Fruit fly (Drosophila melanogaster): ENCODE data around the gene alpha-Man-Ib.

alpha-Man-Ib gene

DNA sequence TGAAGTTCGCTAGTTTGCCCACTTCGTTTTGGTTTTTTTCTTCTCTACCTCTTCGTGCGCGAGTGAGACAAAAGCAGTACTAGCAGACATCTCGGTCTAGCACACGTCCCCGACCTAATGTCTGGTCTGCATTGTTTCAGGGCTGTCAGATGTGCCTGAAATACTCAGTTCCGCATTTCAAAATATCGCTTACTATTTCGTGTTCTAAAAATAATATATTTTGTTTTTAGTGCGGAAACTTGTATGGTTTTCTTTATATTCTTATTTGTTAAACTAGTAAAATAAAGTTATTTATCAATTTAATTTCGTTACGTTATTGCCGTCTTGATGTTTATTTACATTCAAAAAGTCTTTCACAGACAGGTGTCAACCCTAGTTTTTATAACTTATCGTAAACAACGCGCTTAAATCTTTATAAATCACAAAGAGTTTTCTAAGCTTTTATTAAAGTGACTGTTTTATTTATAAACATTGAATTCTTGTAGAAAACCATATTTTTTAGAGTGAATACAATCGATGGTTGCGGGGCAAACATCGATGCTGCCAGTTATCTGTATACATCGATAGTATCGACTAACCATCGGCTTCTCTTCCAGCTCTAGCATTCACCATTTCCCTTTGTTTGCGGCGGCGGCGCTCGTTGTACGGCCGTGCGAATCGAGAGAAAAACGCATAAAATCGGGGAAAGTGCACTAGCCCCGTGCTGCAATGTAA is 49.3 kb downstream of the alpha-Man-Ib start (continued):
- TF ChIP-seq Hr51 (GFP tag; optimal IDR thresholded peaks at IDR 0.05) (peak; percentile 56 to 83), Doc2 (GFP tag; IDR thresholded peaks at IDR 0.05) (no peak), CG32532 (GFP tag; IDR thresholded peaks at IDR 0.05) (no peak), CG6791 (GFP tag; IDR thresholded peaks at IDR 0.05; ENCODE audit: partially characterized antibody) (no peak), CG5180 (GFP tag; optimal IDR thresholded peaks at IDR 0.05) (no peak), vvl (GFP tag; IDR thresholded peaks at IDR 0.05) (no peak), Xbp1 (GFP tag; optimal IDR thresholded peaks at IDR 0.05) (peak; percentile 50), run (tag; optimal IDR thresholded peaks at IDR 0.05) (peak; percentile 19), CG1647 (GFP tag; optimal IDR thresholded peaks at IDR 0.05) (no peak), grau (tag; optimal IDR thresholded peaks at IDR 0.05) (peak; percentile 82), CG17328 (GFP tag; IDR thresholded peaks at IDR 0.05) (no peak), CG14965 (GFP tag; optimal IDR thresholded peaks at IDR 0.05; ENCODE audit: borderline replicate concordance) (no peak), salm (tag; optimal IDR thresholded peaks at IDR 0.05) (no peak), CG17568 (GFP tag; optimal IDR thresholded peaks at IDR 0.05) (peak; percentile 22), Lim3 (GFP tag; IDR thresholded peaks at IDR 0.05) (no peak), CG6254 (GFP tag; optimal IDR thresholded peaks at IDR 0.05) (peak; percentile 37), unc-4 (GFP tag; IDR thresholded peaks at IDR 0.05; ENCODE audit: partially characterized antibody) (no peak), dmrt11E (tag; optimal IDR thresholded peaks at IDR 0.05) (peak; percentile 64), zen2 (GFP tag; IDR thresholded peaks at IDR 0.05; ENCODE audit: partially characterized antibody) (no peak), cwo (GFP tag; optimal IDR thresholded peaks at IDR 0.05) (peak; percentile 65), pzg (GFP tag; optimal IDR thresholded peaks at IDR 0.05) (peak; percentile 58), CG10321 (GFP tag; IDR thresholded peaks at IDR 0.05) (no peak), ftz-f1 (GFP tag; optimal IDR thresholded peaks at IDR 0.05) (peak; percentile 47), CG12104 (GFP tag; optimal IDR thresholded peaks at IDR 0.05) (peak; percentile 63), CG13287 (GFP tag; IDR thresholded peaks at IDR 0.05; ENCODE audit: partially characterized antibody) (no peak), CG34224 (GFP tag; IDR thresholded peaks at IDR 0.05; ENCODE audit: partially characterized antibody) (no peak), Sry-β (GFP tag; optimal IDR thresholded peaks at IDR 0.05) (peak; percentile 41), pros (GFP tag; optimal IDR thresholded peaks at IDR 0.05) (no peak), Lhr (GFP tag; optimal IDR thresholded peaks at IDR 0.05) (peak; percentile 8), pfk (GFP tag; optimal IDR thresholded peaks at IDR 0.05) (no peak), Aef1 (GFP tag; IDR thresholded peaks at IDR 0.05) (no peak), btn (GFP tag; optimal IDR thresholded peaks at IDR 0.05) (peak; percentile 10), abd-A (tag; optimal IDR thresholded peaks at IDR 0.05) (no peak), zfh2 (GFP tag; optimal IDR thresholded peaks at IDR 0.05) (peak; percentile 30), tio (GFP tag; optimal IDR thresholded peaks at IDR 0.05) (no peak), tap (tag; optimal IDR thresholded peaks at IDR 0.05) (peak; percentile 65), sisA (GFP tag; IDR thresholded peaks at IDR 0.05) (no peak), CG12942 (GFP tag; optimal IDR thresholded peaks at IDR 0.05) (peak; percentile 10), CG3838 (GFP tag; optimal IDR thresholded peaks at IDR 0.05) (peak; percentile 24), CG6689 (GFP tag; IDR thresholded peaks at IDR 0.05) (no peak), klu (GFP tag; IDR thresholded peaks at IDR 0.05) (no peak), gce (GFP tag; IDR thresholded peaks at IDR 0.05) (no peak), CG30403 (GFP tag; optimal IDR thresholded peaks at IDR 0.05) (peak; percentile 78), CG7928 (GFP tag; optimal IDR thresholded peaks at IDR 0.05) (peak; percentile 64), crp (GFP tag; optimal IDR thresholded peaks at IDR 0.05) (peak in 1 of 2 experiments; percentile 22), CG30020 (tag; optimal IDR thresholded peaks at IDR 0.05) (peak; percentile 36), CG2116 (GFP tag; optimal IDR thresholded peaks at IDR 0.05) (peak; percentile 78), Nf-YB (GFP tag; optimal IDR thresholded peaks at IDR 0.05) (peak; percentile 27), luna (GFP tag; optimal IDR thresholded peaks at IDR 0.05) (peak; percentile 59)
